Fruit fly (Drosophila melanogaster) S2 (cell line): ENCODE measurements around the gene Tsf1.

Experiments
- CG8478 ChIP-seq: fragments of >200 bp; optimal IDR thresholded peaks from 2 replicates; lab custom pipeline; 2018
- CTCF ChIP-seq, 2 experiments: fragments of >200 bp; optimal IDR thresholded peaks; 2 replicates each; lab custom pipeline; 2018

- TF ChIP-seq CTCF (optimal IDR thresholded peaks at IDR 0.05; lab: Kevin White, UChicago) = no peak
- no peak for TF ChIP-seq CG8478 (lab: Kevin White, UChicago)
Observed at dm6 chrX:18404632-18405238, 17.9 kb downstream of the Tsf1 start.
